Worm (Caenorhabditis elegans) whole organism, early embryonic: ENCODE results near the gene pct-1.

Experiments
- B0310.2 ChIP-seq: sonication (generic microtip); optimal IDR thresholded peaks from 2 replicates; lab custom pipeline; 2016; ENCODE audit warnings: mild to moderate bottlenecking, missing genetic modification characterization, missing compliant biosample characterization
- aly-1 ChIP-seq: sonication (generic microtip); optimal IDR thresholded peaks from 2 replicates; lab custom pipeline; 2016; ENCODE audit warnings: missing genetic modification characterization, missing compliant biosample characterization
- ama-1 ChIP-seq: fragments of 150-350 bp; optimal IDR thresholded peaks from 2 replicates; lab custom pipeline; 2014
- ceh-13 ChIP-seq: fragments of 200-800 bp; sonication (Bioruptor generic); optimal IDR thresholded peaks from 2 replicates; lab custom pipeline; 2018; ENCODE audit warnings: mild to moderate bottlenecking, missing genetic modification characterization, missing compliant biosample characterization
- ceh-36 ChIP-seq: sonication (generic microtip); optimal IDR thresholded peaks from 2 replicates; lab custom pipeline; 2016; ENCODE audit warnings: missing genetic modification characterization, inconsistent platforms, missing compliant biosample characterization
- hnd-1 ChIP-seq: sonication (generic microtip); optimal IDR thresholded peaks from 2 replicates; lab custom pipeline; 2016; ENCODE audit warnings: missing genetic modification characterization, missing compliant biosample characterization
- pes-1 ChIP-seq: fragments of 200-800 bp; sonication (Bioruptor generic); IDR thresholded peaks from 2 replicates; pipeline ENCODE4 v1.3.6; 2022; ENCODE audit warnings: missing genetic modification reagents, missing genetic modification characterization, missing compliant biosample characterization
- scrt-1 ChIP-seq: fragments of 200-800 bp; sonication (Bioruptor generic); IDR thresholded peaks from 2 replicates; pipeline ENCODE4 v1.3.6; 2022; ENCODE audit warnings: missing genetic modification characterization, missing compliant biosample characterization
- sea-1 ChIP-seq: fragments of 200-800 bp; sonication (Bioruptor generic); conservative IDR thresholded peaks from 2 replicates; pipeline ENCODE4 v1.3.6; 2022; ENCODE audit warnings: missing genetic modification characterization, missing compliant biosample characterization
- tbx-37 ChIP-seq: fragments of 200-800 bp; sonication (Bioruptor generic); conservative IDR thresholded peaks from 2 replicates; pipeline ENCODE4 v1.3.6; 2022; ENCODE audit warnings: missing genetic modification reagents, missing genetic modification characterization, missing compliant biosample characterization
- tra-4 ChIP-seq: sonication (generic microtip); optimal IDR thresholded peaks from 2 replicates; lab custom pipeline; 2017; ENCODE audit warnings: missing genetic modification characterization, missing compliant biosample characterization

ce11 chrIV:8168660-8169059, 7.6 kb upstream of the pct-1 start, which contains the start of gene clec-52:
- no peak for TF ChIP-seq aly-1 (tag; lab: Kevin White, UChicago)
- no peak for TF ChIP-seq ama-1 (lab: Kevin White, UChicago)
- TF ChIP-seq ceh-13 (GFP tag; lab: Kevin White, UChicago) = no peak
- no peak for TF ChIP-seq tbx-37 (GFP tag; lab: Robert Waterston, UW)
- TF ChIP-seq sea-1 (GFP tag; lab: Robert Waterston, UW) = no peak
- TF ChIP-seq hnd-1 (tag; lab: Kevin White, UChicago) = no peak
- no peak for TF ChIP-seq tra-4
- no peak for TF ChIP-seq B0310.2 (tag; lab: Kevin White, UChicago)
- TF ChIP-seq scrt-1 (GFP tag; lab: Robert Waterston, UW) = no peak
- TF ChIP-seq ceh-36 (tag; lab: Kevin White, UChicago) = no peak
- TF ChIP-seq pes-1 (GFP tag; lab: Robert Waterston, UW) = no peak
